Fruit fly (Drosophila melanogaster): ENCODE data around the gene Ste12DOR.

Gene Ste12DOR

DNA sequence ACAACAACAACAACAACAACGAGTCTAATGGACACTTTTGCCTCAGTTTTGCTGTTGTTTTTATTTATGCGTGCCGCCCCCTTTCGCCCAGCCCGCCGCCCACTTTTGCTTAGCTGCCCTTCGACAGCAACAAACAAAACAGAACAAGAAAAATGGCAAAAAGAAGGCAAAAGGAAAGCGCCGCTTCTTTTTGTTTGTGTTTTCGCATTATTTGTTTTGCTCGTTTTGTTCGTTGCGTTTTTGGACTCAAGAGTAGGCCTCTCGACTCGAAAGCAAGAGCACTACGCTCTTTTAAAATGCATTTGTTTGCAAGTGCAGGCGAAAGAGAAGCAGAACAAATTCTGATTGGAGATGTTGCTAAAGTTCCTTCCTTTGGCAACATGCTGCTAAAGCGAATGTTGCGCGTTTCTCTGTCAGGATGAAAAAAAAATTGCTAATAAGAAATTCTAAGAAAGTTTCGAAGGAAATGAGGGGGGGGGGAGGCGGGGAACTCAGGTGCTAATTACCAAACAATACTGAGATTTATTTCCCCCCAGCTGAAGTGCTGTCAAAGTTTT lies 6.8 kb upstream of the Ste12DOR start (continued):
- TF ChIP-seq CG3032 (tag; optimal IDR thresholded peaks at IDR 0.05) (peak; percentile 82), vri (GFP tag; optimal IDR thresholded peaks at IDR 0.05) (peak; percentile 39), lz (GFP tag; optimal IDR thresholded peaks at IDR 0.05) (no peak), Hr4 (GFP tag; optimal IDR thresholded peaks at IDR 0.05) (no peak), CG11762 (GFP tag; optimal IDR thresholded peaks at IDR 0.05; ENCODE audit: insufficient read depth) (peak; percentile 15), net (GFP tag; optimal IDR thresholded peaks at IDR 0.05) (peak; percentile 68), fd85E (GFP tag; optimal IDR thresholded peaks at IDR 0.05) (no peak), CG10669 (GFP tag; optimal IDR thresholded peaks at IDR 0.05) (peak; percentile 79), CG6808 (GFP tag; optimal IDR thresholded peaks at IDR 0.05) (peak; percentile 87), Ets21C (GFP tag; optimal IDR thresholded peaks at IDR 0.05) (no peak), CG8119 (GFP tag; IDR thresholded peaks at IDR 0.05) (peak; percentile 80), CG15336 (GFP tag; IDR thresholded peaks at IDR 0.05) (peak; percentile 62), Eip78C (GFP tag) (peak; percentile 13), svp (GFP tag) (peak; percentile 39), CG11902 (GFP tag; optimal IDR thresholded peaks at IDR 0.05) (no peak), esn (GFP tag; optimal IDR thresholded peaks at IDR 0.05) (no peak)

DNA sequence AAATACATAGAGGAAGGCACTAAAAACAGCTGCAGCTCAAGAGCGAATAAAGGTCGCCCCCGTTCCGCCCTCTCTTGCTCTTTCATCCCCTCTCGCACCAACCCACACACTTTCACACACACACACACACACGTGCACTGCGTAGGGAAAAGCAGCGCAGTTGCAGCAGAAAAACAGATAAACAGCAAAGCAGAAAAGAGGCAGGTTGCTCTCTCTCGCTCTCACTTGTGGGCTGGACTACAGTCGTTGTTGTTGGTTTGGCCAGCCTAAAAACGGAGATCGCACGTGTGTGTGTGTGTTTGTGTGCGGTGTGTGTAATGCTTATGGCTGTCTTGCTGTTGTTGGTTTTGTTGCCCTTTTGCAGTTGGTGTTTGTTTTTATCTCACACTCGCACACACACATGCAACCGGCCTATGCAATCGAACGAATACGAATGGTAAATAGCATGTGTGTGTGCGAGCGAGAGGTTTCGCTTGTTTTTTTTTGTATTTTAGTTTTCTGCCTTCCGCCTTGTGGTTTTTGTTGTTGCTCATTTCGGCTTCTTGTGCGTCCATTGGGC lies 5.1 kb upstream of the Ste12DOR start:
- peak; percentile 58 for TF ChIP-seq svp (GFP tag)
- TF ChIP-seq net (GFP tag; optimal IDR thresholded peaks at IDR 0.05), result peak; percentile 58
- TF ChIP-seq CG11294 (GFP tag; IDR thresholded peaks at IDR 0.05), result no peak
- TF ChIP-seq Sox102F (GFP tag; optimal IDR thresholded peaks at IDR 0.05), result peak; percentile 11
- TF ChIP-seq eg (GFP tag; IDR thresholded peaks at IDR 0.05), result peak; percentile 71; the same call in 2 of the 3 replicates
- peak; percentile 58 for TF ChIP-seq vri (GFP tag; optimal IDR thresholded peaks at IDR 0.05)
- peak; percentile 32 for TF ChIP-seq CG10631 (GFP tag; optimal IDR thresholded peaks at IDR 0.05)
- TF ChIP-seq Hr4 (GFP tag; optimal IDR thresholded peaks at IDR 0.05), result no peak
- TF ChIP-seq esn (GFP tag; optimal IDR thresholded peaks at IDR 0.05), result no peak
- TF ChIP-seq fd59A (GFP tag; optimal IDR thresholded peaks at IDR 0.05), result peak; percentile 47
- TF ChIP-seq OdsH (GFP tag; optimal IDR thresholded peaks at IDR 0.05), result peak; percentile 30
- TF ChIP-seq CG6854 (GFP tag; optimal IDR thresholded peaks at IDR 0.05), result peak; percentile 22
- TF ChIP-seq CG8319 (GFP tag; optimal IDR thresholded peaks at IDR 0.05), result peak; percentile 10
- TF ChIP-seq CG1621 (tag; optimal IDR thresholded peaks at IDR 0.05), result peak; percentile 72
- TF ChIP-seq Ets21C (GFP tag; optimal IDR thresholded peaks at IDR 0.05), result no peak
- no peak for TF ChIP-seq Eip93F (GFP tag; optimal IDR thresholded peaks at IDR 0.05)
- TF ChIP-seq Blimp-1 (GFP tag; optimal IDR thresholded peaks at IDR 0.05), result peak; percentile 25
- TF ChIP-seq CG6276 (GFP tag; optimal IDR thresholded peaks at IDR 0.05), result peak; percentile 76
- TF ChIP-seq fkh (GFP tag; optimal IDR thresholded peaks at IDR 0.05), result peak; percentile 89
- peak; percentile 29 to 79 for TF ChIP-seq salr (GFP tag; optimal IDR thresholded peaks at IDR 0.05)
- no peak for TF ChIP-seq CG4318 (GFP tag; optimal IDR thresholded peaks at IDR 0.05)
- no peak for TF ChIP-seq Hr38 (GFP tag; optimal IDR thresholded peaks at IDR 0.05)
- TF ChIP-seq spab (GFP tag; optimal IDR thresholded peaks at IDR 0.05), result peak; percentile 55
- TF ChIP-seq Smox (GFP tag; optimal IDR thresholded peaks at IDR 0.05), result no peak
- TF ChIP-seq topi (GFP tag; optimal IDR thresholded peaks at IDR 0.05), result peak; percentile 11
- peak; percentile 20 for TF ChIP-seq CG8632 (GFP tag; optimal IDR thresholded peaks at IDR 0.05)
- peak; percentile 87 to 92 for TF ChIP-seq ss (GFP tag; optimal IDR thresholded peaks at IDR 0.05)
- TF ChIP-seq CG7368 (GFP tag; optimal IDR thresholded peaks at IDR 0.05), result peak; percentile 57
- peak; percentile 63 for TF ChIP-seq Ets96B (tag; optimal IDR thresholded peaks at IDR 0.05)
- TF ChIP-seq CG6792 (GFP tag; optimal IDR thresholded peaks at IDR 0.05), result peak; percentile 42
- peak; percentile 53 for TF ChIP-seq CG11762 (GFP tag; optimal IDR thresholded peaks at IDR 0.05; ENCODE audit: insufficient read depth)
- peak; percentile 65 for TF ChIP-seq CG34406 (GFP tag; optimal IDR thresholded peaks at IDR 0.05)
- TF ChIP-seq CG8119 (GFP tag; IDR thresholded peaks at IDR 0.05), result peak; percentile 75
- no peak for TF ChIP-seq CG31627 (GFP tag; optimal IDR thresholded peaks at IDR 0.05)
- peak; percentile 63 for TF ChIP-seq CG15336 (GFP tag; IDR thresholded peaks at IDR 0.05)
- TF ChIP-seq CG3919 (GFP tag; optimal IDR thresholded peaks at IDR 0.05), result peak; percentile 59
- TF ChIP-seq CG32006 (GFP tag; optimal IDR thresholded peaks at IDR 0.05), result peak; percentile 41
- peak; percentile 36; the same call in 1 of the 2 replicates for TF ChIP-seq Gug (GFP tag; IDR thresholded peaks at IDR 0.05)
- peak; percentile 61 for TF ChIP-seq fd85E (GFP tag; optimal IDR thresholded peaks at IDR 0.05)
- TF ChIP-seq CG16779 (tag; optimal IDR thresholded peaks at IDR 0.05), result peak; percentile 58
- peak; percentile 78 for TF ChIP-seq Lpt (GFP tag; optimal IDR thresholded peaks at IDR 0.05)
- peak; percentile 41 for TF ChIP-seq CG3032 (tag; optimal IDR thresholded peaks at IDR 0.05)
